Fruit fly (Drosophila melanogaster) whole organism, embryonic: ENCODE measurements around the gene CG5687.

Experiments
- B-H1 ChIP-seq: fragments of 200-800 bp; sonication (Bioruptor generic); IDR thresholded peaks from 3 replicates; pipeline ENCODE4 v1.3.6; 2022; ENCODE audit warnings: missing biosample characterization, missing genetic modification characterization
- CG11085 ChIP-seq: fragments of 200-800 bp; sonication (Bioruptor generic); IDR thresholded peaks from 2 replicates; pipeline ENCODE4 v1.3.6; 2022; ENCODE audit warnings: missing biosample characterization, missing genetic modification characterization
- CG12104 ChIP-seq: fragments of 200-800 bp; sonication (Bioruptor generic); optimal IDR thresholded peaks from 3 replicates; lab custom pipeline; 2016; ENCODE audit warnings: missing biosample characterization, missing genetic modification characterization
- CG12155 ChIP-seq: fragments of 200-800 bp; sonication (Bioruptor generic); optimal IDR thresholded peaks from 3 replicates; lab custom pipeline; 2016; ENCODE audit warnings: missing biosample characterization, missing genetic modification characterization
- CG1233 ChIP-seq: fragments of 200-800 bp; sonication (Bioruptor generic); optimal IDR thresholded peaks from 4 replicates; lab custom pipeline; 2018; ENCODE audit warnings: missing biosample characterization, mild to moderate bottlenecking, missing genetic modification characterization
- CG14965 ChIP-seq: fragments of 200-800 bp; sonication (Bioruptor generic); optimal IDR thresholded peaks from 2 replicates; lab custom pipeline; 2016; ENCODE audit warnings: missing biosample characterization, missing genetic modification characterization, borderline replicate concordance
- CG15696 ChIP-seq: fragments of 200-800 bp; sonication (Bioruptor generic); optimal IDR thresholded peaks from 2 replicates; lab custom pipeline; 2019; ENCODE audit warnings: missing biosample characterization, mild to moderate bottlenecking, missing genetic modification characterization, moderate library complexity
- CG17612 ChIP-seq: fragments of 200-800 bp; sonication (Bioruptor generic); IDR thresholded peaks from 2 replicates; pipeline ENCODE4 v1.3.6; 2022; ENCODE audit warnings: missing biosample characterization, missing genetic modification characterization
- CG1832 ChIP-seq: fragments of 200-800 bp; sonication (Bioruptor generic); optimal IDR thresholded peaks from 2 replicates; lab custom pipeline; 2017; ENCODE audit warnings: missing biosample characterization, mild to moderate bottlenecking, missing genetic modification characterization, inconsistent platforms
- CG18599 ChIP-seq: fragments of 200-800 bp; sonication (Bioruptor generic); optimal IDR thresholded peaks from 3 replicates; lab custom pipeline; 2017; ENCODE audit warnings: missing biosample characterization, missing genetic modification characterization, mild to moderate bottlenecking, moderate library complexity, missing genetic modification reagents
- CG3281 ChIP-seq: fragments of 200-800 bp; sonication (Bioruptor generic); optimal IDR thresholded peaks from 3 replicates; lab custom pipeline; 2017; ENCODE audit warnings: missing biosample characterization, mild to moderate bottlenecking, missing genetic modification characterization
- CG33557 ChIP-seq: fragments of 200-800 bp; sonication (Bioruptor generic); optimal IDR thresholded peaks from 2 replicates; lab custom pipeline; 2019; ENCODE audit warnings: missing biosample characterization, mild to moderate bottlenecking, missing genetic modification characterization, moderate library complexity
- CG34376 ChIP-seq: fragments of 200-800 bp; sonication (Bioruptor generic); optimal IDR thresholded peaks from 2 replicates; lab custom pipeline; 2018; ENCODE audit warnings: missing biosample characterization, mild to moderate bottlenecking, missing genetic modification characterization
- CG3847 ChIP-seq: fragments of 200-800 bp; sonication (Bioruptor generic); IDR thresholded peaks from 2 replicates; pipeline ENCODE4 v1.3.6; 2022; ENCODE audit warnings: missing biosample characterization, missing genetic modification characterization
- CG4854 ChIP-seq: fragments of 200-800 bp; sonication (Bioruptor generic); optimal IDR thresholded peaks from 2 replicates; lab custom pipeline; 2016; ENCODE audit warnings: missing biosample characterization, missing genetic modification characterization, inconsistent platforms
- CG5180 ChIP-seq: fragments of 200-800 bp; sonication (Bioruptor generic); optimal IDR thresholded peaks from 3 replicates; lab custom pipeline; 2017; ENCODE audit warnings: missing biosample characterization, missing genetic modification characterization, mild to moderate bottlenecking, moderate library complexity, missing genetic modification reagents
- CG5245 ChIP-seq: fragments of 200-800 bp; sonication (Bioruptor generic); optimal IDR thresholded peaks from 3 replicates; lab custom pipeline; 2016; ENCODE audit warnings: missing biosample characterization, missing genetic modification characterization
- CG9817 ChIP-seq: fragments of 200-800 bp; sonication (Bioruptor generic); optimal IDR thresholded peaks from 2 replicates; lab custom pipeline; 2018; ENCODE audit warnings: missing biosample characterization, mild to moderate bottlenecking, missing genetic modification characterization, moderate library complexity
- D19A ChIP-seq: fragments of 200-800 bp; optimal IDR thresholded peaks from 3 replicates; lab custom pipeline; 2019; ENCODE audit warnings: missing biosample characterization, mild to moderate bottlenecking, missing genetic modification characterization, moderate library complexity
- Dip3 ChIP-seq: fragments of 200-800 bp; sonication (Bioruptor generic); optimal IDR thresholded peaks from 3 replicates; lab custom pipeline; 2016; ENCODE audit warnings: missing biosample characterization, missing genetic modification characterization
- Fer3 ChIP-seq: fragments of 200-800 bp; sonication (Bioruptor generic); optimal IDR thresholded peaks from 2 replicates; lab custom pipeline; 2018; ENCODE audit warnings: missing biosample characterization, mild to moderate bottlenecking, missing genetic modification characterization, moderate library complexity
- Hand ChIP-seq: fragments of 200-800 bp; sonication (Bioruptor generic); optimal IDR thresholded peaks from 2 replicates; lab custom pipeline; 2017; ENCODE audit warnings: mild to moderate bottlenecking, missing biosample characterization, missing genetic modification reagents, missing genetic modification characterization
- Hr3 ChIP-seq: fragments of 200-800 bp; sonication (Bioruptor generic); optimal IDR thresholded peaks from 3 replicates; lab custom pipeline; 2016; ENCODE audit warnings: missing biosample characterization, missing genetic modification characterization
- Lhr ChIP-seq: fragments of 200-800 bp; sonication (Bioruptor generic); optimal IDR thresholded peaks from 3 replicates; lab custom pipeline; 2017; ENCODE audit warnings: mild to moderate bottlenecking, missing biosample characterization, missing genetic modification reagents, missing genetic modification characterization
- Mrtf ChIP-seq: fragments of 200-800 bp; sonication (Bioruptor generic); IDR thresholded peaks from 3 replicates; pipeline ENCODE4 v1.3.6; 2022; ENCODE audit warnings: missing biosample characterization, missing genetic modification characterization
- NC2α ChIP-seq: fragments of 200-800 bp; sonication (Bioruptor generic); optimal IDR thresholded peaks from 2 replicates; lab custom pipeline; 2016; ENCODE audit warnings: missing biosample characterization, missing genetic modification characterization
- Ptx1 ChIP-seq: fragments of 200-800 bp; sonication (Bioruptor generic); IDR thresholded peaks from 2 replicates; pipeline ENCODE4 v1.3.6; 2022; ENCODE audit warnings: missing biosample characterization, missing genetic modification characterization
- YL-1 ChIP-seq: fragments of 200-800 bp; sonication (Bioruptor generic); optimal IDR thresholded peaks from 3 replicates; lab custom pipeline; 2017; ENCODE audit warnings: missing biosample characterization, mild to moderate bottlenecking, missing genetic modification characterization
- ab ChIP-seq: fragments of 200-800 bp; sonication (Bioruptor generic); optimal IDR thresholded peaks from 2 replicates; lab custom pipeline; 2016; ENCODE audit warnings: missing biosample characterization, missing genetic modification characterization
- abd-A ChIP-seq: fragments of 200-800 bp; sonication (Bioruptor generic); optimal IDR thresholded peaks from 3 replicates; lab custom pipeline; 2019; ENCODE audit warnings: missing biosample characterization, mild to moderate bottlenecking, missing genetic modification characterization, moderate library complexity
- ac ChIP-seq: fragments of 200-800 bp; sonication (Bioruptor generic); optimal IDR thresholded peaks from 3 replicates; lab custom pipeline; 2017; ENCODE audit warnings: missing biosample characterization, mild to moderate bottlenecking, missing genetic modification characterization
- aop ChIP-seq: fragments of 200-800 bp; sonication (Bioruptor generic); IDR thresholded peaks from 2 replicates; pipeline ENCODE4 v1.3.6; 2022; ENCODE audit warnings: missing biosample characterization, missing genetic modification characterization
- cato ChIP-seq: fragments of 200-800 bp; sonication (Bioruptor generic); optimal IDR thresholded peaks from 2 replicates; lab custom pipeline; 2016; ENCODE audit warnings: missing biosample characterization, missing genetic modification characterization, borderline replicate concordance
- dan ChIP-seq: fragments of 200-800 bp; sonication (Bioruptor generic); IDR thresholded peaks from 2 replicates; pipeline ENCODE4 v1.3.6; 2022; ENCODE audit warnings: missing biosample characterization, missing genetic modification characterization
- eve ChIP-seq, 2 experiments: fragments of >200 bp; optimal IDR thresholded peaks; 2 replicates each; lab custom pipeline; 2017; ENCODE audit warnings: missing biosample characterization in 2 of 2, missing genetic modification characterization in 2 of 2
- fd102C ChIP-seq: fragments of 200-800 bp; sonication (Bioruptor generic); optimal IDR thresholded peaks from 2 replicates; lab custom pipeline; 2018; ENCODE audit warnings: missing biosample characterization, mild to moderate bottlenecking, missing genetic modification characterization, moderate library complexity
- fd3F ChIP-seq: fragments of 200-800 bp; sonication (Bioruptor generic); optimal IDR thresholded peaks from 2 replicates; lab custom pipeline; 2018; ENCODE audit warnings: missing biosample characterization, mild to moderate bottlenecking, missing genetic modification characterization, moderate library complexity
- her ChIP-seq: fragments of 200-800 bp; sonication (Bioruptor generic); optimal IDR thresholded peaks from 2 replicates; lab custom pipeline; 2016; ENCODE audit warnings: missing biosample characterization, missing genetic modification characterization
- kay ChIP-seq: fragments of 200-800 bp; sonication (Bioruptor generic); optimal IDR thresholded peaks from 2 replicates; lab custom pipeline; 2016; ENCODE audit warnings: missing biosample characterization, missing genetic modification characterization
- knrl ChIP-seq: fragments of 200-800 bp; sonication (Bioruptor generic); IDR thresholded peaks from 3 replicates; pipeline ENCODE4 v1.3.6; 2022; ENCODE audit warnings: missing biosample characterization, missing genetic modification characterization; ENCODE audit not compliant: partially characterized antibody
- lab ChIP-seq: fragments of 200-800 bp; sonication (Bioruptor generic); optimal IDR thresholded peaks from 3 replicates; lab custom pipeline; 2017; ENCODE audit warnings: missing biosample characterization, missing genetic modification characterization, mild to moderate bottlenecking, moderate library complexity, missing genetic modification reagents
- odd ChIP-seq: fragments of 200-800 bp; sonication (Bioruptor generic); optimal IDR thresholded peaks from 2 replicates; lab custom pipeline; 2017; ENCODE audit warnings: missing biosample characterization, mild to moderate bottlenecking, missing genetic modification characterization
- pnt ChIP-seq: fragments of 200-800 bp; sonication (Bioruptor generic); optimal IDR thresholded peaks from 3 replicates; lab custom pipeline; 2016; ENCODE audit warnings: missing biosample characterization, missing genetic modification characterization
- slbo ChIP-seq: fragments of 200-800 bp; sonication (Bioruptor generic); IDR thresholded peaks from 2 replicates; pipeline ENCODE4 v1.3.6; 2022; ENCODE audit warnings: missing biosample characterization, missing genetic modification characterization
- slp2 ChIP-seq: fragments of 200-800 bp; sonication (Bioruptor generic); optimal IDR thresholded peaks from 2 replicates; lab custom pipeline; 2016; ENCODE audit warnings: missing biosample characterization, missing genetic modification characterization
- ssp ChIP-seq: fragments of 200-800 bp; sonication (Bioruptor generic); IDR thresholded peaks from 2 replicates; pipeline ENCODE4 v1.3.6; 2022; ENCODE audit warnings: missing biosample characterization, missing genetic modification characterization
- sug ChIP-seq: fragments of 200-800 bp; optimal IDR thresholded peaks from 2 replicates; lab custom pipeline; 2019; ENCODE audit warnings: missing biosample characterization, mild to moderate bottlenecking, missing genetic modification characterization, moderate library complexity
- tio ChIP-seq: fragments of 200-800 bp; sonication (Bioruptor generic); optimal IDR thresholded peaks from 2 replicates; lab custom pipeline; 2017; ENCODE audit warnings: missing biosample characterization, missing genetic modification characterization, inconsistent platforms
- tll ChIP-seq, 2 experiments: fragments of 200-800 bp in 1 of 2; fragments of >200 bp in 1 of 2; sonication (Bioruptor generic) in 1 of 2; optimal IDR thresholded peaks; 2 replicates each; lab custom pipeline; 2017 to 2019; ENCODE audit warnings: missing biosample characterization in 2 of 2, missing genetic modification characterization in 2 of 2, mild to moderate bottlenecking in 1 of 2, moderate library complexity in 1 of 2
- unc-4 ChIP-seq: fragments of 200-800 bp; sonication (Bioruptor generic); IDR thresholded peaks from 2 replicates; pipeline ENCODE4 v1.3.6; 2022; ENCODE audit warnings: missing biosample characterization, missing genetic modification characterization; ENCODE audit not compliant: partially characterized antibody

Gene CG5687

DNA sequence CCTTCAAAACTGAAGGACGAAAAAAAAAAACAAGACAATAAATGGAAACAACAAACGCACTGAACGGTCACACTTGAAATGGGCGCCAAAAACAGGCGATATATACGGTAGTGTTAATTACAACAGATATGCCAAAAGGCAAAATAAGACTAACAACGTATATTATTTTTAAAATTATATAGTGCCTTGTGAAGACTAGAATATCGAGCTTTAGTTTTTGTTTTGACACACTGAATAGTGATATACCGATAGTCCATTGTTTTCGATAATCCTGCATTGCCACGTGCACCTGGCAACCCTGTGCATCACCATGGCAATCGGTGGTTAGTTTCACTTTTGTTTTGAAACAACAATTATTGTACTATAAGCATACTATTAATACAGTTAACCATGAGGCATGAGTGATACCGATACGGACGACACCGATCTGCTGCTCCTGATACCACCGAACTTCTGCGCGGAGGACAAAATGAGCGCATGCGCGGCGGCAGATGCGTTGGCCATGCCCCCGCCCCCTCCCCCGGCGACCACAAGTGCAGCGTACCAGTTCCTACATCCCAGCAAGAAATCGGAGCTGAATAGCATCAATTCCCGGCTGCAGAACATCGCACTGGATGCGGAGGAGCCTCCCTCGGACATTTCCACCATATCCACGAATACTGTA lies 8.7 kb upstream of the CG5687 start, which contains the start of the genes mu2 and Cnb (continued):
- no peak for TF ChIP-seq Lhr
- no peak for TF ChIP-seq slp2 (GFP tag; lab: Kevin White, UChicago)
- no peak for TF ChIP-seq Hand
- TF ChIP-seq knrl (GFP tag; lab: Robert Waterston, UW): peak; percentile 79
- no peak for TF ChIP-seq CG11085 (GFP tag; lab: Robert Waterston, UW)
- peak; percentile 82 for TF ChIP-seq CG3847
- TF ChIP-seq Ptx1 (GFP tag; lab: Robert Waterston, UW): 0 out of 2 replicates have a peak, but pooled peaks have one; percentile 10
- no peak for TF ChIP-seq NC2α (GFP tag; lab: Kevin White, UChicago)
- peak; percentile 15 for TF ChIP-seq Dip3
- no peak for TF ChIP-seq odd
- no peak for TF ChIP-seq CG14965 (GFP tag; lab: Kevin White, UChicago)
- TF ChIP-seq tio (GFP tag; lab: Kevin White, UChicago): no peak
- TF ChIP-seq CG3281 (GFP tag; lab: Kevin White, UChicago): no peak
- TF ChIP-seq CG1233 (GFP tag; lab: Kevin White, UChicago): no peak
- TF ChIP-seq lab (GFP tag; lab: Kevin White, UChicago): no peak
- TF ChIP-seq kay (GFP tag; lab: Kevin White, UChicago): no peak
- TF ChIP-seq unc-4: peak; percentile 79
- TF ChIP-seq cato (GFP tag; lab: Kevin White, UChicago): no peak
- TF ChIP-seq CG5180 (GFP tag; lab: Kevin White, UChicago): no peak
- no peak for TF ChIP-seq pnt (GFP tag; lab: Kevin White, UChicago)
- TF ChIP-seq sug (tag; lab: Kevin White, UChicago): no peak
- no peak for TF ChIP-seq fd3F (GFP tag; lab: Kevin White, UChicago)
- no peak for TF ChIP-seq CG34376 (GFP tag; lab: Kevin White, UChicago)
- TF ChIP-seq slbo: peak; percentile 64
- TF ChIP-seq Hr3: no peak
- no peak for TF ChIP-seq CG15696 (tag; lab: Kevin White, UChicago)
- no peak for TF ChIP-seq fd102C (GFP tag; lab: Kevin White, UChicago)
- TF ChIP-seq aop: no peak
- no peak for TF ChIP-seq tll (GFP tag; optimal IDR thresholded peaks at IDR 0.05; lab: Kevin White, UChicago)
- no peak for TF ChIP-seq CG12155
- TF ChIP-seq CG17612 (GFP tag; lab: Robert Waterston, UW): no peak
- TF ChIP-seq CG1832 (GFP tag; lab: Kevin White, UChicago): no peak
- TF ChIP-seq CG5245: no peak
- no peak for TF ChIP-seq B-H1 (GFP tag; lab: Robert Waterston, UW)
- TF ChIP-seq ssp (GFP tag; lab: Robert Waterston, UW): no peak
- TF ChIP-seq YL-1: peak; percentile 68
- no peak for TF ChIP-seq D19A (tag; lab: Kevin White, UChicago)
- TF ChIP-seq ab (GFP tag; lab: Kevin White, UChicago): no peak
- TF ChIP-seq CG12104 (GFP tag; lab: Kevin White, UChicago): no peak
- TF ChIP-seq abd-A: no peak
- TF ChIP-seq ac (GFP tag; lab: Kevin White, UChicago): no peak
- no peak for TF ChIP-seq CG18599 (GFP tag; lab: Kevin White, UChicago)
- TF ChIP-seq CG9817 (tag; lab: Kevin White, UChicago): peak; percentile 2
- TF ChIP-seq CG33557 (GFP tag; lab: Kevin White, UChicago): no peak
- TF ChIP-seq Fer3 (tag; lab: Kevin White, UChicago): no peak
- no peak for TF ChIP-seq Mrtf (GFP tag; lab: Robert Waterston, UW)
- no peak for TF ChIP-seq her (GFP tag; lab: Kevin White, UChicago)
- TF ChIP-seq dan (GFP tag; lab: Robert Waterston, UW): no peak
- no peak for TF ChIP-seq CG4854
- no peak for TF ChIP-seq eve (GFP tag; optimal IDR thresholded peaks at IDR 0.05; lab: Kevin White, UChicago)
